Fruit fly (Drosophila melanogaster): ENCODE measurements around the gene CG14442.

DNA sequence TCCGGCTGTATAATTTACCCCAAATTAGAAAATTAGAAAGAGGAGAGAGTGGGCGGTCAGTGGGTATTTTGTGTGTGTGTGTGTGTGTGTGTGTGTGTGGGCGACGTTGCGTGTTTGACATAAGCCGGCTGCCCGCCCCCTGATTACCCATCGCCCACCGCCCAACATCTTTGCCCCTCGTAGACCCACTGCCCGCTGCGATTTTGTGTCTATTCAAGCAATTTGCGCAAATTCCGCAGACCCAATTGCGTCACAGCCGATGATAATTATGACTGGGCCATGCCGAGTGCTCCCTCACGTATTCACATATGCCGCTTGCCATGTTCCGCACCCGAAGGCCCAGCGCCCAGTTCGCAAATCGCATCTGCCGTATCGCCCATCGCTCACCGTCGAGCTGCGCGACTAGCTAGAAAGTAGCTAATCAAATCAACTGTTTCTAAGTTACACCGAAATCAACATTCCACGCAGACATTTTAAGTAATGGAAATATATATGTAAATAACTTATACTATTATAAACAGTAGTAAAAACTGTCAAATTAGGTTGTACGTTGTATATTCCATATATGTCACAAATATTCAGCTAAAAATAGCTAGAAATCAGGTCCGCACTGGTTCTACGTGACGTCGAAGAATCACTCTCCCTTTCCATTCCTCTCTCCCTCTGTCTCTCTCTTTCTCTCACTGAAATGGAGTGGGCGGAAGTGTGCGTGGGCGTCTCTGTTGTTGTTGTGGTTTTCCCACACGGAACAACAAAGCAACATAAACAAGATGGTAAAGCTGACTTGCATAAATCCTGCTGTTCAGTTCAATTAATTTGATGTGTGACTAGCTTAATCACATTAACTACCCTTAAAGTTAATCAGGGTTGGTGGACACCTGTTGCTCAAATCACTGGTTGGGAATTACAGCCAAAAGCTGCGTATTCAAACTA, 37.9 kb downstream of the CG14442 start:
- TF ChIP-seq CG8478 (optimal IDR thresholded peaks at IDR 0.05) (no peak), CTCF (optimal IDR thresholded peaks at IDR 0.05) (no peak)

All from S2 (cell line).